Worm (Caenorhabditis elegans): ENCODE results near the gene F09E5.11.

The F09E5.11 gene

DNA sequence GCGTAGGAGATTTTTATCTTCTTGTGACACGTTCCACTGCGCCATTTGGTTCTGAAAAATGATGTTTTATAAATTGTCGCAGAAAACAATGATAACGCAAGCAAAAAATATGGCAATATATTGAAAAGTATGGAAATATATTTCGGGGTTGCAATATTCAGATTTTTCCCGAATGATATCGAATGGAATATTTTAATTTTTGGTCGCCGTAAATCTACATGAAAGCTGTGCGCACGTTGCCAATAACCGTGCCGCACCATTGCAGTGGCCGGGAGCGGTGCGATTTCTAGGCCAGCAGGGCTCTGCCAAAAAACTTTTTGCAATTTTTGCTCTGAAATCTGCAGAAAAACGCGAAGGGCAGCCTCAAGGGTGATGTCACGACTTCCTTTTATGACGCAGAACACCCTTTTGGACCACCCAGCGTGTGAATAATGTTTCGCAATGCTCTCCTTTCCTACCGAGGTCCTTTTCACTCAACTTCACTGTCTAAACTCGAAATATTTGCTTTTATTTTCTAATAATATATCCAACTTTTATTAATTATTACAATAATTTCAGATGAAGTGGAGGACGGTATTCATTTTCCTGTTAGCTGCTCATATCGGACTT, at the start of gene F09E5.11, which contains the start of gene bmy-1 (continued):
- TF ChIP-seq nhr-76 (tag; optimal IDR thresholded peaks at IDR 0.05) (no peak), alr-1 (tag; optimal IDR thresholded peaks at IDR 0.05; ENCODE audit: borderline replicate concordance) (no peak), vab-15 (tag; optimal IDR thresholded peaks at IDR 0.05) (peak; percentile 18), tlp-1 (tag; optimal IDR thresholded peaks at IDR 0.05) (no peak), hlh-4 (tag; optimal IDR thresholded peaks at IDR 0.05) (no peak), nhr-12 (tag; optimal IDR thresholded peaks at IDR 0.05) (no peak), zag-1 (tag; optimal IDR thresholded peaks at IDR 0.05) (no peak), fkh-4 (tag; optimal IDR thresholded peaks at IDR 0.05; ENCODE audit: borderline replicate concordance) (peak; percentile 87), ztf-4 (tag; optimal IDR thresholded peaks at IDR 0.05) (no peak), pax-3 (tag; optimal IDR thresholded peaks at IDR 0.05) (peak; percentile 84), isw-1 (GFP tag; IDR thresholded peaks at IDR 0.05) (peak; percentile 87), irx-1 (tag; optimal IDR thresholded peaks at IDR 0.05) (peak; percentile 84), lin-39 (tag; optimal IDR thresholded peaks at IDR 0.05) (peak; percentile 55), sox-4 (tag; optimal IDR thresholded peaks at IDR 0.05) (peak; percentile 66), fos-1 (tag; optimal IDR thresholded peaks at IDR 0.05) (peak; percentile 45), ceh-82 (tag; optimal IDR thresholded peaks at IDR 0.05) (peak; percentile 81 to 84 (median 82)), snu-23 (GFP tag; optimal IDR thresholded peaks at IDR 0.05) (peak; percentile 84), nhr-84 (tag; optimal IDR thresholded peaks at IDR 0.05) (no peak), nhr-71 (tag; optimal IDR thresholded peaks at IDR 0.05) (peak; percentile 94), skn-1 (tag; optimal IDR thresholded peaks at IDR 0.05) (peak; percentile 84), lin-14 (GFP tag; optimal IDR thresholded peaks at IDR 0.05) (peak; percentile 91), lin-13 (GFP tag; optimal IDR thresholded peaks at IDR 0.05) (peak; percentile 86), ama-1 (optimal IDR thresholded peaks at IDR 0.05) (no peak), ceh-88 (GFP tag; IDR thresholded peaks at IDR 0.05) (peak; percentile 63; the same call in 1 of the 2 replicates), nhr-77 (tag; optimal IDR thresholded peaks at IDR 0.05) (peak; percentile 70), aha-1 (tag; optimal IDR thresholded peaks at IDR 0.05) (no peak), pqm-1 (tag; optimal IDR thresholded peaks at IDR 0.05) (no peak), tbx-2 (tag; optimal IDR thresholded peaks at IDR 0.05) (peak; percentile 91), jun-1 (tag; optimal IDR thresholded peaks at IDR 0.05) (peak; percentile 69), C16A3.4 (tag; optimal IDR thresholded peaks at IDR 0.05) (peak; percentile 89), egl-13 (tag; optimal IDR thresholded peaks at IDR 0.05) (peak; percentile 87), C34B4.2 (tag; optimal IDR thresholded peaks at IDR 0.05) (no peak), nhr-47 (tag; optimal IDR thresholded peaks at IDR 0.05) (peak; percentile 91), elt-2 (tag; optimal IDR thresholded peaks at IDR 0.05) (peak; percentile 79)

DNA sequence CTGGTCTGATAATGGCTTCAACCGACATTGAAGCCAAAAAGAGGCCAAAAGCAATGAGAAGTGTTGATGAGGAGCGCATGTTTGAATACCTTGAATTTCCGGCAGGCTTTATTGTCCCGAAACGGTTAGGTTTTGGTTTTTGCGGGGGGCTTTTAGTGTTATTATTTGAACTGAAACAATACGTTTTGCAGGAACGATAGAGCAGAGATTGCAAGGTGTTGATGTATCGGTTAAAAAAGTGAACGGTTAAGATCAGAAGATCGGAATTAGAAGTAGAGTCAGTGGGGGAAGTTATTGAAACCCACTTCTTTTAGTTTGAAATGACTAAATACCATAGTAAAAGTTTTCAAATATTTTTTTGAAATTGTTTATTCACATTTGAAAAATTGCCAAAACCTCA, 49.6 kb upstream of the F09E5.11 start, which contains the start of gene clec-141:
TSS of gene clec-141 (minus strand) at position 101 of the 400 bp plus-strand sequence.
- no peak for TF ChIP-seq nhr-77 (tag; optimal IDR thresholded peaks at IDR 0.05)
- no peak for TF ChIP-seq hlh-17 (GFP tag; optimal IDR thresholded peaks at IDR 0.05; ENCODE audit: borderline replicate concordance)

DNA sequence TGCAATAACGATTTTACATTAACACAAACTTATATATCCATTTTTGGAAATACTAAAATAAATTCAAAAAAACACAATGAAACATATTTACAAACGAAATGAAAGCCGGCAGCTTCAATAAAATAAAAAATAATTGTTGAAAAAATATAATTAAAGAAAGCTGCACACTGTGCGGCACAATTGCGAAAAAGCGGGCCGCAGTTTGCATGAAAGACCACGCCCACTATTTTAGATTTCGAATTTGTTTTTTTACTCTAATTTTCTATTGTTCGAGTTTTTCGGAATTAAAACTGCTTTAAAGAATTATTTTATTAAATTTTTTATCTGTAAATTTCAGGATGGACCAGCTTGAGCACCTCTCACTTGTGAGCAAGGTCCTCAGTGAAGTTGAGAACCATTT, 41.2 kb upstream of the F09E5.11 start, which contains the start of gene mog-5:
TSS of gene mog-5 (plus strand) at position 338 of the 400 bp plus-strand sequence.
- TF ChIP-seq mep-1 (tag; optimal IDR thresholded peaks at IDR 0.05) (no peak), F16B12.6 (tag; optimal IDR thresholded peaks at IDR 0.05) (no peak), lin-39 (tag; optimal IDR thresholded peaks at IDR 0.05) (no peak), sox-4 (tag; optimal IDR thresholded peaks at IDR 0.05) (no peak), nhr-90 (tag; optimal IDR thresholded peaks at IDR 0.05; ENCODE audit: poor library complexity) (peak; percentile 32), xbp-1 (tag; optimal IDR thresholded peaks at IDR 0.05) (peak; percentile 30), nhr-20 (tag; optimal IDR thresholded peaks at IDR 0.05) (peak; percentile 39), elt-2 (tag; optimal IDR thresholded peaks at IDR 0.05) (peak; percentile 7), nhr-85 (tag) (no peak), sup-37 (GFP tag; optimal IDR thresholded peaks at IDR 0.05) (no peak), lin-35 (GFP tag; optimal IDR thresholded peaks at IDR 0.05) (peak in 1 of 2 experiments; percentile 33), mdl-1 (tag; optimal IDR thresholded peaks at IDR 0.05) (peak in 1 of 2 experiments; percentile 1), nhr-47 (tag; optimal IDR thresholded peaks at IDR 0.05) (peak; percentile 4), rnt-1 (tag; optimal IDR thresholded peaks at IDR 0.05) (peak; percentile 20), ceh-82 (tag; optimal IDR thresholded peaks at IDR 0.05) (peak in 2 of 3 experiments; percentile 10 to 23), skn-1 (tag; optimal IDR thresholded peaks at IDR 0.05) (peak; percentile 11), nhr-71 (tag; optimal IDR thresholded peaks at IDR 0.05) (peak; percentile 35), swsn-7 (tag; optimal IDR thresholded peaks at IDR 0.05) (peak; percentile 25), grh-1 (GFP tag; IDR thresholded peaks at IDR 0.05) (no peak), nhr-19 (GFP tag; conservative IDR thresholded peaks at IDR 0.05) (0 out of 2 replicates have a peak, but pooled peaks have one; percentile 10), zip-4 (GFP tag; optimal IDR thresholded peaks at IDR 0.05) (no peak), tbx-2 (tag; optimal IDR thresholded peaks at IDR 0.05) (peak; percentile 28), C16A3.4 (tag; optimal IDR thresholded peaks at IDR 0.05) (peak; percentile 35)
